Worm (Caenorhabditis elegans) whole organism, L1 larva: Measurements from ENCODE around the gene Y50E8A.22.

Source experiments
- C34B4.2 ChIP-seq: sonication (generic microtip); optimal IDR thresholded peaks from 2 replicates; lab custom pipeline; 2017; ENCODE audit warnings: mild to moderate bottlenecking, missing genetic modification characterization, missing compliant biosample characterization
- egl-27 ChIP-seq, 2 experiments: fragments of 150-350 bp in 1 of 2; sonication (generic microtip); optimal IDR thresholded peaks; 3 replicates each; lab custom pipeline; 2017 to 2018; ENCODE audit warnings: missing biosample characterization in 2 of 2, missing genetic modification characterization in 2 of 2, missing genetic modification reagents in 2 of 2
- fos-1 ChIP-seq: fragments of 150-350 bp; optimal IDR thresholded peaks from 2 replicates; lab custom pipeline; 2014; ENCODE audit warnings: missing biosample characterization, missing genetic modification characterization
- lin-13 ChIP-seq: fragments of 150-350 bp; optimal IDR thresholded peaks from 2 replicates; lab custom pipeline; 2014; ENCODE audit warnings: missing biosample characterization, missing genetic modification reagents, missing genetic modification characterization
- lsy-2 ChIP-seq, 2 experiments: fragments of 150-350 bp; optimal IDR thresholded peaks; 2 replicates each; lab custom pipeline; 2014; ENCODE audit warnings: missing biosample characterization in 2 of 2, missing genetic modification characterization in 2 of 2
- nhr-11 ChIP-seq: fragments of 150-350 bp; optimal IDR thresholded peaks from 2 replicates; lab custom pipeline; 2014; ENCODE audit warnings: missing biosample characterization, missing genetic modification characterization
- nhr-77 ChIP-seq: fragments of 150-350 bp; optimal IDR thresholded peaks from 2 replicates; lab custom pipeline; 2014; ENCODE audit warnings: missing biosample characterization, missing genetic modification characterization
- nhr-84 ChIP-seq: sonication (generic microtip); optimal IDR thresholded peaks from 2 replicates; lab custom pipeline; 2017; ENCODE audit warnings: missing biosample characterization, missing genetic modification characterization
- skn-1 ChIP-seq: fragments of 150-350 bp; optimal IDR thresholded peaks from 2 replicates; lab custom pipeline; 2014; ENCODE audit warnings: missing biosample characterization, missing genetic modification characterization
- xbp-1 ChIP-seq: sonication (generic microtip); optimal IDR thresholded peaks from 2 replicates; lab custom pipeline; 2016; ENCODE audit warnings: missing genetic modification characterization, missing compliant biosample characterization

- TF ChIP-seq nhr-84 (tag; lab: Kevin White, UChicago) (no peak), xbp-1 (tag; lab: Kevin White, UChicago) (no peak), lin-13 (no peak), skn-1 (no peak), egl-27 (tag; optimal IDR thresholded peaks at IDR 0.05; lab: Kevin White, UChicago) (no peak), nhr-11 (tag; lab: Kevin White, UChicago) (no peak), fos-1 (tag; lab: Kevin White, UChicago) (no peak), lsy-2 (tag; optimal IDR thresholded peaks at IDR 0.05; lab: Kevin White, UChicago) (no peak), C34B4.2 (no peak), nhr-77 (tag; lab: Kevin White, UChicago) (no peak)
These were observed 35.9 kb upstream of the Y50E8A.22 start for ce11 chrV:14784787-14785186.
